Worm (Caenorhabditis elegans): ENCODE data around the gene F08F3.4.

Gene F08F3.4

DNA sequence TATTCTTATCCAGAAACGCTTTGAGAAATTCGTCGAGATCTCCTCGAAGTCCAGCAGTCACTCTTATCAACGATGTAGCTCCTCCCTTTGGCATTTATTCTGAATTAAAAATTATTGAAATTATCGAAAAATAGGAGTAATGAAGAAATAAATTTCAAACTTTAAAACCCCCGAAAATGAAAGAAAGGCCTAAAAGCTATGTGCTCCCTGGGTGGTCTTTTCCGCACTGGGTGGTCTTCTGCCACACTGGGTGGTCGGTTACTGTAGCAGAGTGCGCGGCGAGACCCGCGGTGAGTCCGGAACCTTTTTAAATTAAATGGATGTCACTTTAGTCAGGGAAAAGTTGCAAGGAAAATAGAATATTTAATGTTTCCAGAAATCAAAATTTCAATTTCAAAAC lies 28.3 kb downstream of the F08F3.4 start, which contains the start of gene snpc-1.3:
TSS of gene snpc-1.3 (minus strand) at position 101 of the 400 bp plus-strand sequence.
- no peak for TF ChIP-seq ama-1 (optimal IDR thresholded peaks at IDR 0.05)
- no peak for TF ChIP-seq fos-1 (tag; optimal IDR thresholded peaks at IDR 0.05)
- TF ChIP-seq nhr-6 (tag; optimal IDR thresholded peaks at IDR 0.05): no peak
- TF ChIP-seq crh-2 (tag; optimal IDR thresholded peaks at IDR 0.05): no peak
- TF ChIP-seq ceh-82 (tag; optimal IDR thresholded peaks at IDR 0.05): no peak

DNA sequence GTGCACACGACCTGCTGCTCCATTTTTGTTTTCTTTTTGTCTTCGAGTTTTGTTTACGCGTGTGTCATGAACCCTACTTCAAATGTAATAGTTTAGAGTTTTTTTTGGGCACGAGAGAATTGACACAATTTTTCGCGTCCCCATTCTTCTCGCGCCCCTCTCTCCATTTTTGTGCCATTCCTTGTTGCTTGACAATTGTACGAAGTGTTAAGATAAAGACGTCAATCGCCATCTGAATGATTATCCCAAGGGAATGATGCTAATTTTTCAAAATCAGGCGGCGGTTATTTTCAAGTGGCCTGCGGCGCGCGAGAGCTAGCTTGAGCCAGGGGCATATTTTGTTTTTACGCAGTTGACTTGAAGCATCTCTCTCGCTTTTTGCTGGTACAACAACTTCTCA lies 31.6 kb downstream of the F08F3.4 start:
- no peak for TF ChIP-seq nhr-237 (tag; optimal IDR thresholded peaks at IDR 0.05)
- TF ChIP-seq snpc-4 (tag; optimal IDR thresholded peaks at IDR 0.05): no peak
- no peak for TF ChIP-seq nhr-77 (tag; optimal IDR thresholded peaks at IDR 0.05)
- TF ChIP-seq Y55F3AM.14 (GFP tag; optimal IDR thresholded peaks at IDR 0.05): no peak
- TF ChIP-seq mab-5 (tag; optimal IDR thresholded peaks at IDR 0.05): peak; percentile 3
- TF ChIP-seq nhr-12 (tag; optimal IDR thresholded peaks at IDR 0.05): no peak
- no peak for TF ChIP-seq sma-9 (GFP tag; optimal IDR thresholded peaks at IDR 0.05)
- TF ChIP-seq sma-9 (tag; optimal IDR thresholded peaks at IDR 0.05): no peak
- TF ChIP-seq C34F6.9 (tag; optimal IDR thresholded peaks at IDR 0.05): no peak
- TF ChIP-seq lin-13 (GFP tag; optimal IDR thresholded peaks at IDR 0.05): no peak
- peak; percentile 13 for TF ChIP-seq zag-1 (tag; optimal IDR thresholded peaks at IDR 0.05)
- no peak for TF ChIP-seq R02D3.7 (tag; optimal IDR thresholded peaks at IDR 0.05)

DNA sequence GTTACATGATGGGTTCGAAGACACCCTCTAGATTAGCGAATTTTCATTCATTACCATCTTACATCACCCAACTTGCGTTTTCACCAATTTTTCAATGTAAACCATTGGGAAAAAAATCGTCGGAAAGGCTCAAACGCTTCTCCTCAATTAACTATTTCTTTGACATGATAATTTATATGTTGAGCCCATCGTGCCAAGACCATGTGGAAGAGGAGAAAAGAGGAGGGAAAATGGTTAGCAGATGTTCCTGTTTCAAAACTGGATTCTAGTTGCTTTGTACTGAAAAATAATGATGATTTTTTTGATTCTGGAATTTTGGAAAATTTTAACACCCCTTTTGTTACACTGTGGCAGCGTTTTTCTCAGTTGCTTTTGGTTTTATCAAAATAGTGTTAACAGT lies 33.3 kb downstream of the F08F3.4 start:
- TF ChIP-seq nhr-25 (tag; optimal IDR thresholded peaks at IDR 0.05) (no peak), ama-1 (optimal IDR thresholded peaks at IDR 0.05) (no peak), R02D3.7 (tag; optimal IDR thresholded peaks at IDR 0.05) (no peak), ztf-11 (tag; optimal IDR thresholded peaks at IDR 0.05) (no peak), gmeb-1 (tag; optimal IDR thresholded peaks at IDR 0.05) (no peak), nhr-21 (tag; optimal IDR thresholded peaks at IDR 0.05) (no peak), crh-2 (tag; optimal IDR thresholded peaks at IDR 0.05) (no peak), lin-11 (tag; optimal IDR thresholded peaks at IDR 0.05) (no peak), fos-1 (tag; optimal IDR thresholded peaks at IDR 0.05) (no peak), nhr-129 (tag; optimal IDR thresholded peaks at IDR 0.05) (no peak), C34F6.9 (tag; optimal IDR thresholded peaks at IDR 0.05) (no peak)

DNA sequence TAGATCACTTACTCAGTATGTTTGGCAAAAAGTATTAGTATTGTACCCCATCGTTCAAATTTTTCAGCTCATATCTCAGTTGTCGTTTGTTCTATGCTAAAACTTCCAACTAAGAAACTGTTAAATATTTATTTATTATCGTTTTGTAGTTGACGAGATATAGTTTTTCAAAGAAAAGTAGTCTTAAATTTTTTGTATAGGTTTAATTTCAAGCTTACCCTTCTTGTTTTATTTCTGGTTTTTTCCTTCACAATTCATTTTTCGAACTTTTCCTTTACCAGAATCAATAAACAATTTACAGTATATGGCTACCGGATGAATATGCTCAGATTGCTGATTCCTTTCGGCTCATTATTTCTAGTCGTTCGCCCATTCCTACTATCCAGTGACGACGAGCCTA lies 35.1 kb downstream of the F08F3.4 start, which contains the start of gene F08F3.1:
TSS of gene F08F3.1 (plus strand) at position 301 of the 400 bp plus-strand sequence.
- TF ChIP-seq lin-11 (tag; optimal IDR thresholded peaks at IDR 0.05) (no peak), blmp-1 (tag; optimal IDR thresholded peaks at IDR 0.05; ENCODE audit: insufficient read depth) (no peak), peb-1 (tag; optimal IDR thresholded peaks at IDR 0.05) (no peak), nhr-129 (tag; optimal IDR thresholded peaks at IDR 0.05) (no peak), elt-1 (tag; optimal IDR thresholded peaks at IDR 0.05) (no peak), crh-2 (tag; optimal IDR thresholded peaks at IDR 0.05) (no peak), sma-9 (GFP tag; optimal IDR thresholded peaks at IDR 0.05) (no peak), sma-9 (tag; optimal IDR thresholded peaks at IDR 0.05) (no peak), nhr-12 (tag; optimal IDR thresholded peaks at IDR 0.05) (no peak), lin-13 (GFP tag; optimal IDR thresholded peaks at IDR 0.05) (no peak), mab-5 (tag; optimal IDR thresholded peaks at IDR 0.05) (no peak), lin-39 (tag; optimal IDR thresholded peaks at IDR 0.05) (no peak), egl-27 (tag; optimal IDR thresholded peaks at IDR 0.05) (no peak), sem-4 (tag; optimal IDR thresholded peaks at IDR 0.05) (no peak), unc-55 (GFP tag; optimal IDR thresholded peaks at IDR 0.05) (no peak), nhr-23 (tag; optimal IDR thresholded peaks at IDR 0.05) (no peak), fos-1 (tag; optimal IDR thresholded peaks at IDR 0.05) (no peak)

DNA sequence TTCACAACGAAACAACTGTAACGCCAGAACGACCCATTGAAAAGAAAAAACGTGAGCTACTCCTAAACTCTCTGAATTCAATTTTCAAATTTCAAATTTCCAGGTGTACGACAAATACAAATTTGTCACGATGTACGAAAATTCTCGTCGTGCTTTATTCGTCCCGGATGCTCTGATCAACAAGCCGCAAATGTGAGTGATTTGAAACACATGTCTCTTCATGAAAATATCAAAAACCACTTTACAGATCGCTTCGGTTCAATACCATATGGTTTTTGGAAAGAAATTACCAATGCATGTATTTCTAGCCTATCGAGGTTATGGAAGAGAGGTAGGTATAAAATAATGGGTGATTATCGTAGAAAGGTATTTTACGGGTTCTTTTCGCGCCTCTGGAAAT lies 36.3 kb downstream of the F08F3.4 start:
- TF ChIP-seq skn-1 (tag; optimal IDR thresholded peaks at IDR 0.05) (no peak), zag-1 (tag; optimal IDR thresholded peaks at IDR 0.05) (no peak), nhr-77 (tag; optimal IDR thresholded peaks at IDR 0.05) (no peak), mdl-1 (tag; optimal IDR thresholded peaks at IDR 0.05) (no peak), ama-1 (optimal IDR thresholded peaks at IDR 0.05) (no peak), unc-55 (GFP tag; optimal IDR thresholded peaks at IDR 0.05) (no peak), alr-1 (tag; optimal IDR thresholded peaks at IDR 0.05) (no peak), lin-13 (GFP tag; optimal IDR thresholded peaks at IDR 0.05) (no peak), lin-11 (tag; optimal IDR thresholded peaks at IDR 0.05) (no peak), lin-39 (tag; optimal IDR thresholded peaks at IDR 0.05) (no peak), dmd-4 (tag; optimal IDR thresholded peaks at IDR 0.05) (no peak), mbf-1 (tag; optimal IDR thresholded peaks at IDR 0.05) (no peak), ztf-11 (tag; optimal IDR thresholded peaks at IDR 0.05) (no peak)
